Fruit fly (Drosophila melanogaster) whole organism, embryonic: Measurements from ENCODE around the gene Sulf1.

Source experiments
- CG12659 ChIP-seq: fragments of 200-800 bp; sonication (Bioruptor generic); optimal IDR thresholded peaks from 3 replicates; lab custom pipeline; 2017; ENCODE audit warnings: mild to moderate bottlenecking, missing biosample characterization, missing genetic modification reagents, missing genetic modification characterization
- CG13424 ChIP-seq: fragments of 200-800 bp; sonication (Bioruptor generic); optimal IDR thresholded peaks from 2 replicates; lab custom pipeline; 2019; ENCODE audit warnings: missing biosample characterization, mild to moderate bottlenecking, missing genetic modification characterization, moderate library complexity
- CG15601 ChIP-seq: fragments of 200-800 bp; sonication (Bioruptor generic); optimal IDR thresholded peaks from 3 replicates; lab custom pipeline; 2019; ENCODE audit warnings: missing biosample characterization, mild to moderate bottlenecking, missing genetic modification characterization, moderate library complexity
- CG16863 ChIP-seq: fragments of 200-800 bp; sonication (Bioruptor generic); optimal IDR thresholded peaks from 3 replicates; lab custom pipeline; 2016; ENCODE audit warnings: missing biosample characterization, missing genetic modification characterization
- CG17328 ChIP-seq: fragments of 200-800 bp; sonication (Bioruptor generic); IDR thresholded peaks from 2 replicates; pipeline ENCODE4 v1.3.6; 2022; ENCODE audit warnings: missing biosample characterization, missing genetic modification characterization
- CG17359 ChIP-seq: fragments of 200-800 bp; sonication (Bioruptor generic); optimal IDR thresholded peaks from 3 replicates; lab custom pipeline; 2018; ENCODE audit warnings: missing biosample characterization, mild to moderate bottlenecking, missing genetic modification characterization, moderate library complexity
- CG18476 ChIP-seq: fragments of 200-800 bp; sonication (Bioruptor generic); optimal IDR thresholded peaks from 2 replicates; lab custom pipeline; 2016; ENCODE audit warnings: missing biosample characterization, mild to moderate bottlenecking, missing genetic modification characterization
- CG2116 ChIP-seq: fragments of 200-800 bp; sonication (Bioruptor generic); optimal IDR thresholded peaks from 3 replicates; lab custom pipeline; 2018; ENCODE audit warnings: missing biosample characterization, mild to moderate bottlenecking, missing genetic modification characterization
- CG2202 ChIP-seq: fragments of 200-800 bp; sonication (Bioruptor generic); optimal IDR thresholded peaks from 2 replicates; lab custom pipeline; 2018; ENCODE audit warnings: missing biosample characterization, mild to moderate bottlenecking, missing genetic modification characterization
- CG30431 ChIP-seq: fragments of 200-800 bp; sonication (Bioruptor generic); optimal IDR thresholded peaks from 2 replicates; lab custom pipeline; 2017; ENCODE audit warnings: missing biosample characterization, missing genetic modification characterization
- CG33557 ChIP-seq: fragments of 200-800 bp; sonication (Bioruptor generic); optimal IDR thresholded peaks from 2 replicates; lab custom pipeline; 2019; ENCODE audit warnings: missing biosample characterization, mild to moderate bottlenecking, missing genetic modification characterization, moderate library complexity
- CG34224 ChIP-seq: fragments of 200-800 bp; sonication (Bioruptor generic); IDR thresholded peaks from 3 replicates; pipeline ENCODE4 v1.3.6; 2022; ENCODE audit warnings: missing biosample characterization, missing genetic modification characterization; ENCODE audit not compliant: partially characterized antibody
- CG4854 ChIP-seq: fragments of 200-800 bp; sonication (Bioruptor generic); optimal IDR thresholded peaks from 2 replicates; lab custom pipeline; 2016; ENCODE audit warnings: missing biosample characterization, missing genetic modification characterization, inconsistent platforms
- CG6254 ChIP-seq: fragments of 200-800 bp; sonication (Bioruptor generic); optimal IDR thresholded peaks from 3 replicates; lab custom pipeline; 2017; ENCODE audit warnings: mild to moderate bottlenecking, missing biosample characterization, missing genetic modification reagents, missing genetic modification characterization
- CG7556 ChIP-seq: fragments of 200-800 bp; sonication (Bioruptor generic); optimal IDR thresholded peaks from 2 replicates; lab custom pipeline; 2017; ENCODE audit warnings: missing biosample characterization, mild to moderate bottlenecking, missing genetic modification characterization
- CG9727 ChIP-seq: fragments of 200-800 bp; sonication (Bioruptor generic); optimal IDR thresholded peaks from 3 replicates; lab custom pipeline; 2017; ENCODE audit warnings: missing biosample characterization, mild to moderate bottlenecking, missing genetic modification characterization
- CrebB ChIP-seq: fragments of 200-800 bp; sonication (Bioruptor generic); optimal IDR thresholded peaks from 3 replicates; lab custom pipeline; 2018; ENCODE audit warnings: missing biosample characterization, mild to moderate bottlenecking, missing genetic modification characterization
- Dek ChIP-seq: fragments of 200-800 bp; sonication (Bioruptor generic); optimal IDR thresholded peaks from 3 replicates; lab custom pipeline; 2019; ENCODE audit warnings: missing biosample characterization, mild to moderate bottlenecking, missing genetic modification characterization, moderate library complexity
- Ets97D ChIP-seq: fragments of 200-800 bp; sonication (Bioruptor generic); optimal IDR thresholded peaks from 3 replicates; lab custom pipeline; 2016; ENCODE audit warnings: missing biosample characterization, missing genetic modification characterization
- HLH4C ChIP-seq: fragments of 200-800 bp; sonication (Bioruptor generic); IDR thresholded peaks from 3 replicates; pipeline ENCODE4 v1.3.6; 2022; ENCODE audit warnings: missing biosample characterization, missing genetic modification characterization; ENCODE audit not compliant: partially characterized antibody
- HmgZ ChIP-seq: fragments of 200-800 bp; sonication (Bioruptor generic); optimal IDR thresholded peaks from 2 replicates; lab custom pipeline; 2018; ENCODE audit warnings: missing biosample characterization, mild to moderate bottlenecking, missing genetic modification characterization
- MBD-R2 ChIP-seq: fragments of 200-800 bp; sonication (Bioruptor generic); IDR thresholded peaks from 2 replicates; pipeline ENCODE4 v1.3.6; 2022; ENCODE audit warnings: missing biosample characterization, missing genetic modification characterization
- Myb ChIP-seq: fragments of 200-800 bp; sonication (Bioruptor generic); optimal IDR thresholded peaks from 2 replicates; lab custom pipeline; 2016; ENCODE audit warnings: missing biosample characterization, missing genetic modification characterization
- NK7.1 ChIP-seq: fragments of 200-800 bp; sonication (Bioruptor generic); optimal IDR thresholded peaks from 3 replicates; lab custom pipeline; 2016; ENCODE audit warnings: missing biosample characterization, missing genetic modification characterization
- Opbp ChIP-seq: fragments of 200-800 bp; sonication (Bioruptor generic); IDR thresholded peaks from 3 replicates; pipeline ENCODE4 v1.3.6; 2022; ENCODE audit warnings: missing biosample characterization, missing genetic modification characterization; ENCODE audit not compliant: partially characterized antibody
- Ptx1 ChIP-seq: fragments of 200-800 bp; sonication (Bioruptor generic); IDR thresholded peaks from 2 replicates; pipeline ENCODE4 v1.3.6; 2022; ENCODE audit warnings: missing biosample characterization, missing genetic modification characterization
- Sin3A ChIP-seq: fragments of >200 bp; optimal IDR thresholded peaks from 2 replicates; lab custom pipeline; 2018
- Spps ChIP-seq: fragments of 200-800 bp; sonication (Bioruptor generic); optimal IDR thresholded peaks from 2 replicates; lab custom pipeline; 2018; ENCODE audit warnings: missing biosample characterization, mild to moderate bottlenecking, missing genetic modification characterization
- Sry-δ ChIP-seq: fragments of 200-800 bp; sonication (Bioruptor generic); optimal IDR thresholded peaks from 2 replicates; lab custom pipeline; 2016; ENCODE audit warnings: missing biosample characterization, missing genetic modification characterization
- Stat92E ChIP-seq, 3 experiments: fragments of >200 bp in 2 of 3; fragments of 200-800 bp in 1 of 3; sonication (Bioruptor generic) in 1 of 3; optimal IDR thresholded peaks; 2 replicates each; lab custom pipeline; 2017 to 2019; ENCODE audit warnings: missing biosample characterization in 3 of 3, missing genetic modification characterization in 3 of 3, mild to moderate bottlenecking in 1 of 3, moderate library complexity in 1 of 3
- YL-1 ChIP-seq: fragments of 200-800 bp; sonication (Bioruptor generic); optimal IDR thresholded peaks from 3 replicates; lab custom pipeline; 2017; ENCODE audit warnings: missing biosample characterization, mild to moderate bottlenecking, missing genetic modification characterization
- dm ChIP-seq: fragments of 200-800 bp; sonication (Bioruptor generic); optimal IDR thresholded peaks from 3 replicates; lab custom pipeline; 2016; ENCODE audit warnings: missing biosample characterization, missing genetic modification characterization
- dpn ChIP-seq, 2 experiments: fragments of 200-800 bp; sonication (Bioruptor generic); optimal IDR thresholded peaks; 3 replicates each; lab custom pipeline; 2016; ENCODE audit warnings: missing biosample characterization in 2 of 2, missing genetic modification characterization in 2 of 2
- gcm ChIP-seq: fragments of 200-800 bp; sonication (Bioruptor generic); optimal IDR thresholded peaks from 2 replicates; lab custom pipeline; 2019; ENCODE audit warnings: missing biosample characterization, mild to moderate bottlenecking, missing genetic modification characterization, moderate library complexity
- inv ChIP-seq: fragments of 200-800 bp; sonication (Bioruptor generic); IDR thresholded peaks from 2 replicates; pipeline ENCODE4 v1.3.6; 2022; ENCODE audit warnings: missing biosample characterization, missing genetic modification characterization; ENCODE audit not compliant: partially characterized antibody
- jing ChIP-seq: fragments of 200-800 bp; sonication (Bioruptor generic); optimal IDR thresholded peaks from 2 replicates; lab custom pipeline; 2018; ENCODE audit warnings: missing biosample characterization, mild to moderate bottlenecking, missing genetic modification characterization
- kay ChIP-seq: fragments of 200-800 bp; sonication (Bioruptor generic); optimal IDR thresholded peaks from 2 replicates; lab custom pipeline; 2016; ENCODE audit warnings: missing biosample characterization, missing genetic modification characterization
- lbe ChIP-seq: fragments of 200-800 bp; sonication (Bioruptor generic); optimal IDR thresholded peaks from 2 replicates; lab custom pipeline; 2016; ENCODE audit warnings: missing biosample characterization, mild to moderate bottlenecking, missing genetic modification characterization
- lilli ChIP-seq: fragments of 200-800 bp; sonication (Bioruptor generic); optimal IDR thresholded peaks from 3 replicates; lab custom pipeline; 2016; ENCODE audit warnings: missing biosample characterization, missing genetic modification characterization
- mirr ChIP-seq: fragments of 200-800 bp; sonication (Bioruptor generic); optimal IDR thresholded peaks from 3 replicates; lab custom pipeline; 2018; ENCODE audit warnings: missing biosample characterization, mild to moderate bottlenecking, missing genetic modification characterization
- nmo ChIP-seq: fragments of 200-800 bp; sonication (Bioruptor generic); optimal IDR thresholded peaks from 2 replicates; lab custom pipeline; 2018; ENCODE audit warnings: missing biosample characterization, mild to moderate bottlenecking, missing genetic modification characterization, moderate library complexity
- oc ChIP-seq: fragments of 200-800 bp; sonication (Bioruptor generic); optimal IDR thresholded peaks from 2 replicates; lab custom pipeline; 2018; ENCODE audit warnings: missing biosample characterization, mild to moderate bottlenecking, missing genetic modification characterization, moderate library complexity
- pb ChIP-seq: fragments of 200-800 bp; sonication (Bioruptor generic); optimal IDR thresholded peaks from 3 replicates; lab custom pipeline; 2016; ENCODE audit warnings: missing biosample characterization, missing genetic modification characterization
- run ChIP-seq: fragments of 200-800 bp; sonication (Bioruptor generic); optimal IDR thresholded peaks from 3 replicates; lab custom pipeline; 2018; ENCODE audit warnings: missing biosample characterization, mild to moderate bottlenecking, missing genetic modification characterization
- sr ChIP-seq: fragments of 200-800 bp; sonication (Bioruptor generic); IDR thresholded peaks from 3 replicates; pipeline ENCODE4 v1.3.6; 2022; ENCODE audit warnings: missing biosample characterization, missing genetic modification characterization
- stwl ChIP-seq: fragments of 200-800 bp; sonication (Bioruptor generic); optimal IDR thresholded peaks from 3 replicates; lab custom pipeline; 2018; ENCODE audit warnings: missing biosample characterization, mild to moderate bottlenecking, missing genetic modification characterization, moderate library complexity
- vnd ChIP-seq: fragments of 200-800 bp; sonication (Bioruptor generic); IDR thresholded peaks from 3 replicates; pipeline ENCODE4 v1.3.6; 2022; ENCODE audit warnings: missing biosample characterization, missing genetic modification characterization; ENCODE audit not compliant: partially characterized antibody
- vvl ChIP-seq: fragments of 200-800 bp; sonication (Bioruptor generic); IDR thresholded peaks from 2 replicates; pipeline ENCODE4 v1.3.6; 2022; ENCODE audit warnings: missing biosample characterization, missing genetic modification characterization

Gene Sulf1

dm6 chr3R:16263522-16264305 lies 75.7 kb downstream of the Sulf1 start, which contains the start of the genes bor and asun (continued):
- peak; percentile 62; the same call in 2 of the 3 replicates for TF ChIP-seq Opbp (GFP tag; lab: Robert Waterston, UW)
- TF ChIP-seq oc (tag; lab: Kevin White, UChicago): no peak
- TF ChIP-seq lbe (GFP tag; lab: Kevin White, UChicago): peak; percentile 79
- TF ChIP-seq Dek (tag; lab: Kevin White, UChicago): peak; percentile 7
- no peak for TF ChIP-seq sr (GFP tag; lab: Robert Waterston, UW)
- TF ChIP-seq CG7556 (GFP tag; lab: Kevin White, UChicago): peak; percentile 40
- TF ChIP-seq CG17359 (tag; lab: Kevin White, UChicago): peak; percentile 29
- TF ChIP-seq inv (GFP tag; lab: Robert Waterston, UW): peak; percentile 60; the same call in 1 of the 2 replicates
- no peak for TF ChIP-seq CG16863 (GFP tag; lab: Kevin White, UChicago)
- no peak for TF ChIP-seq CG15601 (tag; lab: Kevin White, UChicago)
- peak; percentile 67 for TF ChIP-seq dm (GFP tag; lab: Kevin White, UChicago)
- TF ChIP-seq Stat92E (GFP tag; optimal IDR thresholded peaks at IDR 0.05; lab: Kevin White, UChicago): peak in 1 of 3 experiments; percentile 41
- no peak for TF ChIP-seq run (tag; lab: Kevin White, UChicago)
- TF ChIP-seq CG33557 (GFP tag; lab: Kevin White, UChicago): peak; percentile 35
- TF ChIP-seq CG18476 (GFP tag; lab: Kevin White, UChicago): no peak
- peak; percentile 12 for TF ChIP-seq Spps (tag; lab: Kevin White, UChicago)
- no peak for TF ChIP-seq pb (GFP tag; lab: Kevin White, UChicago)
- no peak for TF ChIP-seq Ptx1
- TF ChIP-seq Sry-δ (GFP tag; lab: Kevin White, UChicago): peak; percentile 84
- peak; percentile 20 to 31 for TF ChIP-seq dpn (GFP tag; optimal IDR thresholded peaks at IDR 0.05; lab: Kevin White, UChicago)
- TF ChIP-seq CG9727 (GFP tag; lab: Kevin White, UChicago): peak; percentile 22
- TF ChIP-seq CG17328: peak; percentile 19; the same call in 1 of the 2 replicates
- peak; percentile 52 for TF ChIP-seq lilli
- TF ChIP-seq YL-1 (GFP tag; lab: Kevin White, UChicago): peak; percentile 87
- no peak for TF ChIP-seq gcm
- TF ChIP-seq nmo (GFP tag; lab: Kevin White, UChicago): peak; percentile 10
- peak; percentile 60 for TF ChIP-seq Ets97D (GFP tag; lab: Kevin White, UChicago)
- peak; percentile 43; the same call in 1 of the 2 replicates for TF ChIP-seq vvl (GFP tag; lab: Robert Waterston, UW)
- TF ChIP-seq CrebB (tag; lab: Kevin White, UChicago): no peak
- no peak for TF ChIP-seq CG6254 (GFP tag; lab: Kevin White, UChicago)
- TF ChIP-seq CG12659 (GFP tag; lab: Kevin White, UChicago): peak; percentile 37
- no peak for TF ChIP-seq CG30431 (GFP tag; lab: Kevin White, UChicago)
- peak; percentile 4 for TF ChIP-seq CG4854 (GFP tag; lab: Kevin White, UChicago)
- no peak for TF ChIP-seq CG2202 (tag; lab: Kevin White, UChicago)
- 0 out of 2 replicates have a peak, but pooled peaks have one; percentile 55 for TF ChIP-seq MBD-R2 (GFP tag; lab: Robert Waterston, UW)
- peak; percentile 72 for TF ChIP-seq CG34224 (GFP tag; lab: Robert Waterston, UW)
- peak; percentile 46 for TF ChIP-seq CG2116 (GFP tag; lab: Kevin White, UChicago)
- TF ChIP-seq vnd (GFP tag; lab: Robert Waterston, UW): 0 out of 3 replicates have a peak, but pooled peaks have one; percentile 41
- TF ChIP-seq stwl (tag; lab: Kevin White, UChicago): peak; percentile 10
- no peak for TF ChIP-seq mirr
- TF ChIP-seq HLH4C (GFP tag; lab: Robert Waterston, UW): peak; percentile 42; the same call in 1 of the 3 replicates
- peak; percentile 6 for TF ChIP-seq NK7.1 (GFP tag; lab: Kevin White, UChicago)
- TF ChIP-seq kay (GFP tag; lab: Kevin White, UChicago): no peak
- TF ChIP-seq jing: no peak
- TF ChIP-seq CG13424 (tag; lab: Kevin White, UChicago): peak; percentile 12
- TF ChIP-seq Myb: peak; percentile 40
- TF ChIP-seq Sin3A: peak; percentile 20
- TF ChIP-seq HmgZ (tag; lab: Kevin White, UChicago): peak; percentile 13
